Worm (Caenorhabditis elegans) whole organism, late embryonic: ENCODE results near the gene spr-2.

Experiments used
- K02D7.2 ChIP-seq: sonication (generic microtip); optimal IDR thresholded peaks from 2 replicates; lab custom pipeline; 2017; ENCODE audit warnings: mild to moderate bottlenecking, missing genetic modification characterization, missing compliant biosample characterization
- K09A11.1 ChIP-seq: sonication (generic microtip); optimal IDR thresholded peaks from 2 replicates; lab custom pipeline; 2017; ENCODE audit warnings: antibody characterized with exemption, mild to moderate bottlenecking, missing genetic modification characterization, missing compliant biosample characterization; ENCODE audit not compliant: insufficient read depth
- ama-1 ChIP-seq: fragments of 150-350 bp; optimal IDR thresholded peaks from 2 replicates; lab custom pipeline; 2014
- nhr-11 ChIP-seq: fragments of 150-350 bp; optimal IDR thresholded peaks from 2 replicates; lab custom pipeline; 2014; ENCODE audit warnings: missing biosample characterization, missing genetic modification characterization
- nhr-232 ChIP-seq: sonication (generic microtip); optimal IDR thresholded peaks from 2 replicates; lab custom pipeline; 2016; ENCODE audit warnings: missing genetic modification characterization, missing compliant biosample characterization
- pqm-1 ChIP-seq: sonication (generic microtip); optimal IDR thresholded peaks from 2 replicates; lab custom pipeline; 2016; ENCODE audit warnings: missing genetic modification characterization, missing compliant biosample characterization

- TF ChIP-seq pqm-1 (tag; lab: Kevin White, UChicago) (no peak), K02D7.2 (tag; lab: Kevin White, UChicago) (no peak), ama-1 (lab: Kevin White, UChicago) (no peak), K09A11.1 (tag; lab: Kevin White, UChicago) (no peak), nhr-232 (tag; lab: Kevin White, UChicago) (no peak), nhr-11 (tag; lab: Kevin White, UChicago) (no peak)
Observed at ce11 chrIV:8853301-8853700, 38.0 kb upstream of the spr-2 start.
